Worm (Caenorhabditis elegans): Measurements from ENCODE around the gene swp-1.

swp-1 gene

ce11 chrIII:5730041-5730440 lies 24.7 kb upstream of the swp-1 start:
- no peak for TF ChIP-seq ztf-11 (tag; optimal IDR thresholded peaks at IDR 0.05)
- no peak for TF ChIP-seq ceh-82 (tag; optimal IDR thresholded peaks at IDR 0.05)
- no peak for TF ChIP-seq elt-3 (tag; optimal IDR thresholded peaks at IDR 0.05)
- TF ChIP-seq C34F6.9 (tag; optimal IDR thresholded peaks at IDR 0.05): no peak
- no peak for TF ChIP-seq crh-2 (tag; optimal IDR thresholded peaks at IDR 0.05)
- TF ChIP-seq sma-3 (GFP tag; optimal IDR thresholded peaks at IDR 0.05): no peak
- no peak for TF ChIP-seq unc-39 (tag; optimal IDR thresholded peaks at IDR 0.05)
- TF ChIP-seq skn-1 (tag; optimal IDR thresholded peaks at IDR 0.05): no peak
- no peak for TF ChIP-seq ama-1 (optimal IDR thresholded peaks at IDR 0.05)
- no peak for TF ChIP-seq lin-13 (GFP tag; optimal IDR thresholded peaks at IDR 0.05)

- no peak for TF ChIP-seq lin-39 (tag; optimal IDR thresholded peaks at IDR 0.05)
- no peak for TF ChIP-seq elt-1 (tag; optimal IDR thresholded peaks at IDR 0.05)
- TF ChIP-seq snpc-4 (tag; optimal IDR thresholded peaks at IDR 0.05): no peak
- no peak for TF ChIP-seq nhr-77 (tag; optimal IDR thresholded peaks at IDR 0.05)
- no peak for TF ChIP-seq ama-1 (optimal IDR thresholded peaks at IDR 0.05)
- TF ChIP-seq ztf-1 (GFP tag; conservative IDR thresholded peaks at IDR 0.05): no peak
- TF ChIP-seq R02D3.7 (tag; optimal IDR thresholded peaks at IDR 0.05): no peak
- TF ChIP-seq lin-13 (GFP tag; optimal IDR thresholded peaks at IDR 0.05): no peak
- no peak for TF ChIP-seq aly-2 (tag; optimal IDR thresholded peaks at IDR 0.05)
- no peak for TF ChIP-seq egl-27 (tag; optimal IDR thresholded peaks at IDR 0.05)
- no peak for TF ChIP-seq lin-11 (tag; optimal IDR thresholded peaks at IDR 0.05)
- no peak for TF ChIP-seq ceh-16 (tag; optimal IDR thresholded peaks at IDR 0.05)
- TF ChIP-seq Y55F3AM.14 (GFP tag; optimal IDR thresholded peaks at IDR 0.05): no peak
Measured at ce11 chrIII:5729367-5729766, 24.0 kb upstream of the swp-1 start.

- TF ChIP-seq unc-55 (GFP tag; optimal IDR thresholded peaks at IDR 0.05): no peak
- TF ChIP-seq mbf-1 (tag; optimal IDR thresholded peaks at IDR 0.05): no peak
- TF ChIP-seq lin-11 (tag; optimal IDR thresholded peaks at IDR 0.05): no peak
- no peak for TF ChIP-seq nhr-25 (tag; optimal IDR thresholded peaks at IDR 0.05)
- no peak for TF ChIP-seq nhr-12 (tag; optimal IDR thresholded peaks at IDR 0.05)
- TF ChIP-seq elt-3 (tag; optimal IDR thresholded peaks at IDR 0.05): no peak
- no peak for TF ChIP-seq ceh-82 (tag; optimal IDR thresholded peaks at IDR 0.05)
- TF ChIP-seq crh-2 (tag; optimal IDR thresholded peaks at IDR 0.05): no peak
- TF ChIP-seq Y55F3AM.14 (GFP tag; optimal IDR thresholded peaks at IDR 0.05): no peak
- no peak for TF ChIP-seq nhr-11 (tag; optimal IDR thresholded peaks at IDR 0.05)
Measured at ce11 chrIII:5727827-5728226, 22.5 kb upstream of the swp-1 start, which contains the start of gene egg-1. egg-1 (plus strand) TSS chrIII:5728180.

- no peak for TF ChIP-seq gmeb-1 (tag; optimal IDR thresholded peaks at IDR 0.05)
- TF ChIP-seq mbf-1 (tag; optimal IDR thresholded peaks at IDR 0.05): no peak
- no peak for TF ChIP-seq ztf-1 (GFP tag; conservative IDR thresholded peaks at IDR 0.05)
- TF ChIP-seq ama-1 (optimal IDR thresholded peaks at IDR 0.05): no peak
- TF ChIP-seq ZK546.5 (tag; optimal IDR thresholded peaks at IDR 0.05): no peak
- no peak for TF ChIP-seq lin-11 (tag; optimal IDR thresholded peaks at IDR 0.05)
- no peak for TF ChIP-seq nhr-10 (tag; optimal IDR thresholded peaks at IDR 0.05)
- no peak for TF ChIP-seq skn-1 (tag; optimal IDR thresholded peaks at IDR 0.05)
- TF ChIP-seq sma-9 (GFP tag; optimal IDR thresholded peaks at IDR 0.05): no peak
- TF ChIP-seq sma-9 (tag; optimal IDR thresholded peaks at IDR 0.05): no peak
- no peak for TF ChIP-seq unc-62 (GFP tag; optimal IDR thresholded peaks at IDR 0.05)
- TF ChIP-seq ceh-82 (tag; optimal IDR thresholded peaks at IDR 0.05): no peak
Measured at ce11 chrIII:5722550-5722949, 17.2 kb upstream of the swp-1 start, which contains the start of gene wrm-1. wrm-1 (plus strand) TSS chrIII:5722850.

ce11 chrIII:5721888-5722287 lies 16.6 kb upstream of the swp-1 start:
- TF ChIP-seq nhr-129 (tag; optimal IDR thresholded peaks at IDR 0.05) (peak; percentile 15), nhr-77 (tag; optimal IDR thresholded peaks at IDR 0.05) (no peak), sma-9 (GFP tag; optimal IDR thresholded peaks at IDR 0.05) (peak; percentile 93), sma-9 (tag; optimal IDR thresholded peaks at IDR 0.05) (no peak), lin-11 (tag; optimal IDR thresholded peaks at IDR 0.05) (peak; percentile 27), F13H6.1 (tag; optimal IDR thresholded peaks at IDR 0.05) (peak; percentile 71), nhr-21 (tag; optimal IDR thresholded peaks at IDR 0.05) (peak; percentile 31), lin-39 (tag; optimal IDR thresholded peaks at IDR 0.05) (no peak), C34F6.9 (tag; optimal IDR thresholded peaks at IDR 0.05) (peak; percentile 68), skn-1 (tag; optimal IDR thresholded peaks at IDR 0.05) (peak; percentile 18), unc-39 (tag; optimal IDR thresholded peaks at IDR 0.05) (no peak), Y55F3AM.14 (GFP tag; optimal IDR thresholded peaks at IDR 0.05) (no peak), crh-2 (tag; optimal IDR thresholded peaks at IDR 0.05) (peak; percentile 66), lin-13 (GFP tag; optimal IDR thresholded peaks at IDR 0.05) (peak; percentile 52), alr-1 (tag; optimal IDR thresholded peaks at IDR 0.05) (no peak), dmd-4 (tag; optimal IDR thresholded peaks at IDR 0.05) (no peak), nhr-237 (tag; optimal IDR thresholded peaks at IDR 0.05) (no peak), gmeb-1 (tag; optimal IDR thresholded peaks at IDR 0.05) (peak; percentile 90), unc-55 (GFP tag; optimal IDR thresholded peaks at IDR 0.05) (peak; percentile 61), nhr-12 (tag; optimal IDR thresholded peaks at IDR 0.05) (no peak), egl-27 (tag; optimal IDR thresholded peaks at IDR 0.05) (no peak), lsy-2 (tag; optimal IDR thresholded peaks at IDR 0.05) (peak; percentile 34 to 80), unc-62 (GFP tag; optimal IDR thresholded peaks at IDR 0.05) (no peak), nhr-10 (tag; optimal IDR thresholded peaks at IDR 0.05) (no peak), peb-1 (tag; optimal IDR thresholded peaks at IDR 0.05) (no peak), mbf-1 (tag; optimal IDR thresholded peaks at IDR 0.05) (no peak), elt-3 (tag; optimal IDR thresholded peaks at IDR 0.05) (no peak), nhr-25 (tag; optimal IDR thresholded peaks at IDR 0.05) (peak; percentile 24), mdl-1 (tag; optimal IDR thresholded peaks at IDR 0.05) (no peak), ZK546.5 (tag; optimal IDR thresholded peaks at IDR 0.05) (no peak), R02D3.7 (tag; optimal IDR thresholded peaks at IDR 0.05) (peak; percentile 17), blmp-1 (tag; optimal IDR thresholded peaks at IDR 0.05; ENCODE audit: insufficient read depth) (peak; percentile 28), sma-3 (GFP tag; optimal IDR thresholded peaks at IDR 0.05) (peak; percentile 84)
